Worm (Caenorhabditis elegans): Measurements from ENCODE around the gene spp-5.

DNA sequence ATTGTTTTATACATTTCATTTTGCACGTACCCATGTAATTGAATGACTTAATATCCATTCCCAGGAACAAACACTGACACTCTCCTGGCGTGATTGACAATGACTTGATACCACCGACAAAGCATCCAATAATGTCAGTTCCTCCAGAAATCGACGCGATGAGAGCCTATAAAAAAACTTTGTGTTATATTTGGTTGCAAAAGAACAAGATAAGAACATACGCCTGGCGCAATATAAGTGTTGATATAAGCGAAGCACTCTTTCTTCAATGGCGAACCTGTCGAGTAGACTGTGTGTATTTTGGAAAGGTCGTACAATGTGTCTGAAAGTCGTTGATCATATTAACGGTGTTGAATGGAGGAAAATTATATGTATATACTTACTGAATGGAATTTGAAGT lies 17.0 kb downstream of the spp-5 start:
- TF ChIP-seq nhr-237 (tag; optimal IDR thresholded peaks at IDR 0.05) = no peak
- TF ChIP-seq hmg-11 (tag; optimal IDR thresholded peaks at IDR 0.05) = no peak
